Worm (Caenorhabditis elegans) whole organism, young adult: ENCODE measurements around the gene W02A2.5.

ENCODE experiments used
- C06A6.2 ChIP-seq: fragments of 200-800 bp; sonication (Bioruptor generic); conservative IDR thresholded peaks from 2 replicates; pipeline ENCODE4 v1.3.6; 2022; ENCODE audit warnings: missing genetic modification characterization, missing compliant biosample characterization
- F23B12.7 ChIP-seq: sonication (generic microtip); optimal IDR thresholded peaks from 2 replicates; lab custom pipeline; 2017; ENCODE audit warnings: missing genetic modification characterization, mild to moderate bottlenecking, missing compliant biosample characterization, antibody characterized with exemption, moderate library complexity; ENCODE audit not compliant: insufficient read depth
- F52B5.7 ChIP-seq: sonication (generic microtip); optimal IDR thresholded peaks from 2 replicates; lab custom pipeline; 2016; ENCODE audit warnings: mild to moderate bottlenecking, missing genetic modification characterization, missing compliant biosample characterization
- F55B11.4 ChIP-seq: sonication (generic microtip); optimal IDR thresholded peaks from 2 replicates; lab custom pipeline; 2016; ENCODE audit warnings: missing compliant biosample characterization, missing genetic modification characterization, borderline replicate concordance; ENCODE audit not compliant: insufficient read depth
- F57C9.4 ChIP-seq: sonication (generic microtip); optimal IDR thresholded peaks from 2 replicates; lab custom pipeline; 2017; ENCODE audit warnings: mild to moderate bottlenecking, missing genetic modification characterization, missing compliant biosample characterization
- T07F8.4 ChIP-seq: sonication (generic microtip); optimal IDR thresholded peaks from 2 replicates; lab custom pipeline; 2016; ENCODE audit warnings: mild to moderate bottlenecking, missing genetic modification characterization, moderate library complexity, missing compliant biosample characterization
- Y56A3A.18 ChIP-seq: fragments of 200-800 bp; sonication (Bioruptor generic); IDR thresholded peaks from 2 replicates; pipeline ENCODE4 v1.3.6; 2022; ENCODE audit warnings: missing genetic modification reagents, missing genetic modification characterization, missing compliant biosample characterization
- Y67H2A.10 ChIP-seq: fragments of 200-800 bp; sonication (Bioruptor generic); conservative IDR thresholded peaks from 2 replicates; pipeline ENCODE4 v1.3.6; 2022; ENCODE audit warnings: missing genetic modification reagents, missing genetic modification characterization, missing compliant biosample characterization
- Y79H2A.3 ChIP-seq: fragments of 200-800 bp; sonication (Bioruptor generic); conservative IDR thresholded peaks from 2 replicates; pipeline ENCODE4 v1.3.6; 2022; ENCODE audit warnings: missing genetic modification reagents, missing genetic modification characterization, missing compliant biosample characterization
- Y95B8A.8 ChIP-seq: fragments of 200-800 bp; sonication (Bioruptor generic); IDR thresholded peaks from 2 replicates; pipeline ENCODE4 v1.3.6; 2022; ENCODE audit warnings: missing genetic modification reagents, missing genetic modification characterization, missing compliant biosample characterization
- ZK185.1 ChIP-seq: sonication (generic microtip); optimal IDR thresholded peaks from 2 replicates; lab custom pipeline; 2016; ENCODE audit warnings: mild to moderate bottlenecking, missing genetic modification characterization, missing compliant biosample characterization; ENCODE audit not compliant: poor library complexity, severe bottlenecking
- akir-1 ChIP-seq: fragments of 200-800 bp; sonication (Bioruptor generic); optimal IDR thresholded peaks from 2 replicates; lab custom pipeline; 2018; ENCODE audit warnings: mild to moderate bottlenecking, missing genetic modification characterization, moderate library complexity, missing compliant biosample characterization
- ama-1 ChIP-seq, 3 experiments: fragments of 150-350 bp in 1 of 3; sonication (generic microtip) in 2 of 3; optimal IDR thresholded peaks; 2 replicates each; lab custom pipeline; 2014 to 2018; ENCODE audit warnings: missing biosample characterization in 2 of 3, missing genetic modification characterization in 2 of 3, missing genetic modification reagents in 2 of 3
- aptf-2 ChIP-seq: fragments of 200-800 bp; sonication (Bioruptor generic); conservative IDR thresholded peaks from 2 replicates; pipeline ENCODE4 v1.3.6; 2022; ENCODE audit warnings: missing genetic modification reagents, missing genetic modification characterization, missing compliant biosample characterization
- aptf-3 ChIP-seq: fragments of 200-800 bp; sonication (Bioruptor generic); IDR thresholded peaks from 2 replicates; pipeline ENCODE4 v1.3.6; 2022; ENCODE audit warnings: missing genetic modification characterization, missing compliant biosample characterization
- attf-5 ChIP-seq: fragments of 200-800 bp; sonication (Bioruptor generic); optimal IDR thresholded peaks from 2 replicates; lab custom pipeline; 2018; ENCODE audit warnings: mild to moderate bottlenecking, missing genetic modification characterization, missing compliant biosample characterization
- bed-1 ChIP-seq: fragments of 200-800 bp; sonication (Bioruptor generic); IDR thresholded peaks from 2 replicates; pipeline ENCODE4 v1.3.6; 2022; ENCODE audit warnings: missing genetic modification reagents, missing genetic modification characterization, missing compliant biosample characterization
- bed-2 ChIP-seq: fragments of 200-800 bp; sonication (Bioruptor generic); IDR thresholded peaks from 2 replicates; pipeline ENCODE4 v1.3.6; 2022; ENCODE audit warnings: missing genetic modification reagents, missing genetic modification characterization, missing compliant biosample characterization
- ccch-3 ChIP-seq: fragments of 200-800 bp; sonication (Bioruptor generic); optimal IDR thresholded peaks from 2 replicates; lab custom pipeline; 2018; ENCODE audit warnings: mild to moderate bottlenecking, missing genetic modification characterization, missing compliant biosample characterization
- ceh-27 ChIP-seq: fragments of 200-800 bp; sonication (Bioruptor generic); optimal IDR thresholded peaks from 2 replicates; lab custom pipeline; 2018; ENCODE audit warnings: mild to moderate bottlenecking, missing genetic modification characterization, moderate library complexity, missing compliant biosample characterization
- ceh-40 ChIP-seq: fragments of 200-800 bp; sonication (Bioruptor generic); IDR thresholded peaks from 2 replicates; pipeline ENCODE4 v1.3.6; 2022; ENCODE audit warnings: missing genetic modification characterization, missing compliant biosample characterization
- chd-7 ChIP-seq: sonication (generic microtip); optimal IDR thresholded peaks from 2 replicates; lab custom pipeline; 2016; ENCODE audit warnings: mild to moderate bottlenecking, missing genetic modification characterization, moderate library complexity, missing compliant biosample characterization
- dox-1 ChIP-seq: fragments of 200-800 bp; sonication (Bioruptor generic); IDR thresholded peaks from 2 replicates; pipeline ENCODE4 v1.3.6; 2022; ENCODE audit warnings: missing genetic modification reagents, missing genetic modification characterization, missing compliant biosample characterization
- egl-18 ChIP-seq: fragments of 200-800 bp; sonication (Bioruptor generic); IDR thresholded peaks from 2 replicates; pipeline ENCODE4 v1.3.6; 2022; ENCODE audit warnings: missing genetic modification reagents, missing genetic modification characterization, missing compliant biosample characterization
- gei-17 ChIP-seq: fragments of 200-800 bp; sonication (Bioruptor generic); optimal IDR thresholded peaks from 2 replicates; lab custom pipeline; 2018; ENCODE audit warnings: mild to moderate bottlenecking, missing genetic modification characterization, missing compliant biosample characterization
- hlh-12 ChIP-seq: sonication (generic microtip); optimal IDR thresholded peaks from 2 replicates; lab custom pipeline; 2016; ENCODE audit warnings: missing genetic modification characterization, missing compliant biosample characterization
- hmg-1.2 ChIP-seq: fragments of 200-800 bp; sonication (Bioruptor generic); IDR thresholded peaks from 2 replicates; pipeline ENCODE4 v1.3.6; 2022; ENCODE audit warnings: missing genetic modification reagents, missing genetic modification characterization, missing compliant biosample characterization
- lag-1 ChIP-seq: fragments of 200-800 bp; sonication (Bioruptor generic); IDR thresholded peaks from 2 replicates; pipeline ENCODE4 v1.3.6; 2022; ENCODE audit warnings: missing genetic modification reagents, missing genetic modification characterization, missing compliant biosample characterization
- lin-26 ChIP-seq: fragments of 200-800 bp; sonication (Bioruptor generic); IDR thresholded peaks from 2 replicates; pipeline ENCODE4 v1.3.6; 2022; ENCODE audit warnings: missing genetic modification reagents, missing genetic modification characterization, missing compliant biosample characterization
- lin-40 ChIP-seq: sonication (generic microtip); optimal IDR thresholded peaks from 2 replicates; lab custom pipeline; 2016; ENCODE audit warnings: missing genetic modification characterization, mild to moderate bottlenecking, missing compliant biosample characterization, missing genotype, missing genetic modification reagents
- lsl-1 ChIP-seq: fragments of 200-800 bp; sonication (Bioruptor generic); optimal IDR thresholded peaks from 2 replicates; lab custom pipeline; 2018; ENCODE audit warnings: mild to moderate bottlenecking, missing genetic modification characterization, moderate library complexity, missing compliant biosample characterization
- madf-3 ChIP-seq: fragments of 200-800 bp; sonication (Bioruptor generic); IDR thresholded peaks from 2 replicates; pipeline ENCODE4 v1.3.6; 2022; ENCODE audit warnings: missing genetic modification reagents, missing genetic modification characterization, missing compliant biosample characterization
- madf-6 ChIP-seq: fragments of 200-800 bp; sonication (Bioruptor generic); IDR thresholded peaks from 2 replicates; pipeline ENCODE4 v1.3.6; 2022; ENCODE audit warnings: missing genetic modification reagents, missing genetic modification characterization, missing compliant biosample characterization
- mes-4 ChIP-seq: sonication (generic microtip); optimal IDR thresholded peaks from 2 replicates; lab custom pipeline; 2016; ENCODE audit warnings: missing genotype, missing genetic modification characterization, missing compliant biosample characterization
- nfyb-1 ChIP-seq: fragments of 200-800 bp; sonication (Bioruptor generic); IDR thresholded peaks from 2 replicates; pipeline ENCODE4 v1.3.6; 2022; ENCODE audit warnings: missing genetic modification reagents, missing genetic modification characterization, missing compliant biosample characterization
- nhr-120 ChIP-seq: fragments of 200-800 bp; sonication (Bioruptor generic); IDR thresholded peaks from 2 replicates; pipeline ENCODE4 v1.3.6; 2022; ENCODE audit warnings: missing genetic modification characterization, missing compliant biosample characterization
- nhr-179 ChIP-seq: sonication (generic microtip); optimal IDR thresholded peaks from 2 replicates; lab custom pipeline; 2016; ENCODE audit warnings: mild to moderate bottlenecking, missing genetic modification characterization, missing compliant biosample characterization
- pbrm-1 ChIP-seq: fragments of 200-800 bp; sonication (Bioruptor generic); IDR thresholded peaks from 2 replicates; pipeline ENCODE4 v1.3.6; 2022; ENCODE audit warnings: missing genetic modification reagents, missing genetic modification characterization, missing compliant biosample characterization
- repo-1 ChIP-seq: sonication (generic microtip); optimal IDR thresholded peaks from 2 replicates; lab custom pipeline; 2017; ENCODE audit warnings: mild to moderate bottlenecking, missing genetic modification characterization, missing compliant biosample characterization
- snpc-1.3 ChIP-seq: sonication (generic microtip); optimal IDR thresholded peaks from 2 replicates; lab custom pipeline; 2017; ENCODE audit warnings: missing genetic modification characterization, mild to moderate bottlenecking, missing compliant biosample characterization, antibody characterized with exemption, moderate library complexity, missing genotype, missing genetic modification reagents; ENCODE audit not compliant: insufficient read depth
- somi-1 ChIP-seq: fragments of 200-800 bp; sonication (Bioruptor generic); optimal IDR thresholded peaks from 2 replicates; lab custom pipeline; 2018; ENCODE audit warnings: mild to moderate bottlenecking, missing genetic modification characterization, missing compliant biosample characterization
- sptf-2 ChIP-seq: fragments of 200-800 bp; sonication (Bioruptor generic); optimal IDR thresholded peaks from 2 replicates; lab custom pipeline; 2018; ENCODE audit warnings: mild to moderate bottlenecking, missing genetic modification characterization, missing compliant biosample characterization
- tlf-1 ChIP-seq: fragments of 200-800 bp; sonication (Bioruptor generic); optimal IDR thresholded peaks from 2 replicates; lab custom pipeline; 2018; ENCODE audit warnings: mild to moderate bottlenecking, missing genetic modification characterization, missing compliant biosample characterization
- unc-62 ChIP-seq: fragments of 150-350 bp; optimal IDR thresholded peaks from 2 replicates; lab custom pipeline; 2014; ENCODE audit warnings: missing biosample characterization, missing genetic modification reagents, missing genetic modification characterization
- zfh-2 ChIP-seq: fragments of 200-800 bp; sonication (Bioruptor generic); conservative IDR thresholded peaks from 2 replicates; pipeline ENCODE4 v1.3.6; 2022; ENCODE audit warnings: missing genetic modification reagents, missing genetic modification characterization, missing compliant biosample characterization
- ztf-25 ChIP-seq: fragments of 200-800 bp; sonication (Bioruptor generic); IDR thresholded peaks from 2 replicates; pipeline ENCODE4 v1.3.6; 2022; ENCODE audit warnings: missing genetic modification reagents, missing genetic modification characterization, missing compliant biosample characterization
- ztf-26 ChIP-seq: sonication (generic microtip); optimal IDR thresholded peaks from 2 replicates; lab custom pipeline; 2017; ENCODE audit warnings: missing genetic modification characterization, missing compliant biosample characterization
- ztf-28 ChIP-seq: fragments of 200-800 bp; sonication (Bioruptor generic); IDR thresholded peaks from 2 replicates; pipeline ENCODE4 v1.3.6; 2022; ENCODE audit warnings: missing genetic modification reagents, missing genetic modification characterization, missing compliant biosample characterization
- ztf-3 ChIP-seq: fragments of 200-800 bp; sonication (Bioruptor generic); optimal IDR thresholded peaks from 2 replicates; lab custom pipeline; 2018; ENCODE audit warnings: mild to moderate bottlenecking, missing genetic modification characterization, missing compliant biosample characterization

W02A2.5 gene

DNA sequence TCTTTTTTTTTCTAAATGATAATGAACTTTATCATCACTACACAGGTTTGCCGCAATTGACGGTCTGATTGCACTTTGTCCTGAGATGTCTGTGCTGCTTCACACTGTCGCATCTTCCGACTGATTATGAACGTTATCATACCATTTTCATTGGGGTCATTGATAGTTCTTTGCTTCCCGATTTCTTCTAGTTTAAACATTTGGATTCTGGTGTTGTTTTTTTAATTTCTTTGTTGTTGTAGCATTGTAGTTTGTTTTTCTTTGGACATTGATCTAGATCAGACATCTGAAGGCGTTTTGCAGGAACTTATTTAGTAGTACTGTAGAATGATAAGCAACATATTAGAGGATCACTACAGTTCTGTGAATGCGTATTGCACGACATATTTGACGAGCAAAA lies 23.9 kb upstream of the W02A2.5 start (continued):
- TF ChIP-seq ceh-27 (GFP tag; lab: Kevin White, UChicago) (no peak), F55B11.4 (tag; lab: Kevin White, UChicago) (no peak), Y95B8A.8 (GFP tag; lab: Robert Waterston, UW) (no peak), hlh-12 (tag; lab: Kevin White, UChicago) (no peak), zfh-2 (GFP tag; lab: Robert Waterston, UW) (no peak), ceh-40 (GFP tag; lab: Robert Waterston, UW) (no peak), ztf-25 (no peak), somi-1 (GFP tag; lab: Kevin White, UChicago) (no peak), lsl-1 (GFP tag; lab: Kevin White, UChicago) (no peak), bed-2 (no peak), ama-1 (optimal IDR thresholded peaks at IDR 0.05; lab: Kevin White, UChicago) (no peak), ama-1 (GFP tag; optimal IDR thresholded peaks at IDR 0.05; lab: Kevin White, UChicago) (no peak), ztf-3 (GFP tag; lab: Kevin White, UChicago) (peak; percentile 30), ztf-26 (tag; lab: Kevin White, UChicago) (peak; percentile 16), ccch-3 (GFP tag; lab: Kevin White, UChicago) (no peak), Y79H2A.3 (GFP tag; lab: Robert Waterston, UW) (no peak), Y56A3A.18 (GFP tag; lab: Robert Waterston, UW) (0 out of 2 replicates have a peak, but pooled peaks have one; percentile 56), aptf-2 (GFP tag; lab: Robert Waterston, UW) (no peak), nhr-120 (GFP tag; lab: Robert Waterston, UW) (no peak), F52B5.7 (peak; percentile 34), nfyb-1 (GFP tag; lab: Robert Waterston, UW) (peak; percentile 82), mes-4 (tag; lab: Kevin White, UChicago) (no peak), attf-5 (peak; percentile 25), pbrm-1 (GFP tag; lab: Robert Waterston, UW) (peak; percentile 70), tlf-1 (peak; percentile 83), C06A6.2 (GFP tag; lab: Robert Waterston, UW) (peak; percentile 68), ZK185.1 (tag; lab: Kevin White, UChicago) (no peak), lin-26 (peak; percentile 65; the same call in 1 of the 2 replicates), aptf-3 (no peak), madf-3 (no peak), sptf-2 (no peak), Y67H2A.10 (GFP tag; lab: Robert Waterston, UW) (no peak), hmg-1.2 (GFP tag; lab: Robert Waterston, UW) (peak; percentile 10; the same call in 1 of the 2 replicates), unc-62 (GFP tag; lab: Kevin White, UChicago) (no peak), gei-17 (no peak), F57C9.4 (no peak), repo-1 (tag; lab: Kevin White, UChicago) (peak; percentile 85), lin-40 (tag; lab: Kevin White, UChicago) (peak; percentile 71), dox-1 (no peak), egl-18 (GFP tag; lab: Robert Waterston, UW) (no peak), chd-7 (peak; percentile 76), akir-1 (GFP tag; lab: Kevin White, UChicago) (no peak), lag-1 (GFP tag; lab: Robert Waterston, UW) (no peak), madf-6 (GFP tag; lab: Robert Waterston, UW) (peak; percentile 52), F23B12.7 (tag; lab: Kevin White, UChicago) (peak; percentile 80), snpc-1.3 (peak; percentile 3), ztf-28 (no peak), bed-1 (no peak), T07F8.4 (no peak), nhr-179 (no peak)
